Worm (Caenorhabditis elegans) whole organism, L4 larva: ENCODE results near the gene K01A12.4.

Experiments
- F49E8.2 ChIP-seq: sonication (generic microtip); optimal IDR thresholded peaks from 2 replicates; lab custom pipeline; 2016; ENCODE audit warnings: missing compliant biosample characterization, mild to moderate bottlenecking, missing genetic modification characterization, borderline replicate concordance
- T20F7.1 ChIP-seq: fragments of 200-800 bp; sonication (Bioruptor generic); optimal IDR thresholded peaks from 2 replicates; lab custom pipeline; 2018; ENCODE audit warnings: mild to moderate bottlenecking, missing genetic modification characterization, missing compliant biosample characterization
- Y5F2A.4 ChIP-seq: fragments of 200-800 bp; sonication (Bioruptor generic); optimal IDR thresholded peaks from 2 replicates; lab custom pipeline; 2018; ENCODE audit warnings: mild to moderate bottlenecking, missing genetic modification characterization, missing compliant biosample characterization
- ZK546.5 ChIP-seq, 2 experiments: sonication (generic microtip); optimal IDR thresholded peaks; 2 replicates each; lab custom pipeline; 2017; ENCODE audit warnings: missing biosample characterization in 2 of 2, missing genetic modification characterization in 2 of 2
- aha-1 ChIP-seq: fragments of 150-350 bp; peaks from one replicate; lab custom pipeline; 2014; ENCODE audit warnings: missing biosample characterization, missing genetic modification characterization
- ama-1 ChIP-seq: fragments of 150-350 bp; optimal IDR thresholded peaks from 2 replicates; lab custom pipeline; 2014; ENCODE audit warnings: inconsistent platforms, mixed read lengths
- attf-4 ChIP-seq: sonication (generic microtip); optimal IDR thresholded peaks from 3 replicates; lab custom pipeline; 2017; ENCODE audit warnings: missing biosample characterization, missing genetic modification characterization
- ceh-32 ChIP-seq: sonication (generic microtip); optimal IDR thresholded peaks from 2 replicates; lab custom pipeline; 2016; ENCODE audit warnings: mild to moderate bottlenecking, missing genetic modification characterization, missing compliant biosample characterization; ENCODE audit not compliant: poor library complexity
- ceh-82 ChIP-seq: sonication (generic microtip); optimal IDR thresholded peaks from 2 replicates; lab custom pipeline; 2017; ENCODE audit warnings: missing biosample characterization, missing genetic modification characterization
- cey-2 ChIP-seq: sonication (generic microtip); optimal IDR thresholded peaks from 3 replicates; lab custom pipeline; 2017; ENCODE audit warnings: missing genetic modification characterization, mild to moderate bottlenecking, missing compliant biosample characterization, antibody characterized with exemption, borderline replicate concordance; ENCODE audit not compliant: insufficient read depth
- daf-19 ChIP-seq: fragments of 200-800 bp; sonication (Bioruptor generic); conservative IDR thresholded peaks from 2 replicates; pipeline ENCODE4 v1.3.6; 2022; ENCODE audit warnings: missing genetic modification characterization, missing compliant biosample characterization
- dmd-9 ChIP-seq: fragments of 200-800 bp; sonication (Bioruptor generic); IDR thresholded peaks from 2 replicates; pipeline ENCODE4 v1.3.6; 2022; ENCODE audit warnings: missing genetic modification reagents, missing genetic modification characterization, missing compliant biosample characterization
- dpl-1 ChIP-seq: fragments of 150-350 bp; optimal IDR thresholded peaks from 2 replicates; lab custom pipeline; 2014; ENCODE audit warnings: missing biosample characterization, missing genetic modification reagents, missing genetic modification characterization
- egl-43 ChIP-seq: fragments of 200-800 bp; sonication (Bioruptor generic); IDR thresholded peaks from 2 replicates; pipeline ENCODE4 v1.3.6; 2022; ENCODE audit warnings: missing genetic modification reagents, missing genetic modification characterization, missing compliant biosample characterization
- fkh-10 ChIP-seq: fragments of 150-350 bp; optimal IDR thresholded peaks from 2 replicates; lab custom pipeline; 2014; ENCODE audit warnings: missing biosample characterization, missing genetic modification reagents, missing genetic modification characterization
- hif-1 ChIP-seq, 2 experiments: sonication (generic microtip); optimal IDR thresholded peaks; 2 replicates each; lab custom pipeline; 2016 to 2017; ENCODE audit warnings: missing compliant biosample characterization in 2 of 2, missing genetic modification characterization in 2 of 2, missing genetic modification reagents in 2 of 2, missing genotype in 2 of 2, mild to moderate bottlenecking in 1 of 2
- hlh-11 ChIP-seq: fragments of 200-800 bp; sonication (Bioruptor generic); optimal IDR thresholded peaks from 2 replicates; lab custom pipeline; 2018; ENCODE audit warnings: mild to moderate bottlenecking, missing genetic modification characterization, missing compliant biosample characterization
- hlh-30 ChIP-seq: sonication (generic microtip); optimal IDR thresholded peaks from 2 replicates; lab custom pipeline; 2017; ENCODE audit warnings: antibody characterized with exemption, mild to moderate bottlenecking, missing genetic modification characterization, missing compliant biosample characterization; ENCODE audit not compliant: insufficient read depth
- mdt-29 ChIP-seq: fragments of 200-800 bp; sonication (Bioruptor generic); IDR thresholded peaks from 2 replicates; pipeline ENCODE4 v1.3.6; 2022; ENCODE audit warnings: missing genetic modification reagents, missing genetic modification characterization, missing compliant biosample characterization
- mxl-2 ChIP-seq: fragments of 200-800 bp; sonication (Bioruptor generic); conservative IDR thresholded peaks from 2 replicates; pipeline ENCODE4 v1.3.6; 2022; ENCODE audit warnings: missing genetic modification reagents, missing genetic modification characterization, missing compliant biosample characterization
- nhr-76 ChIP-seq: fragments of 150-350 bp; optimal IDR thresholded peaks from 2 replicates; lab custom pipeline; 2014; ENCODE audit warnings: missing biosample characterization, missing genetic modification characterization
- rbr-2 ChIP-seq: sonication (generic microtip); optimal IDR thresholded peaks from 2 replicates; lab custom pipeline; 2016; ENCODE audit warnings: missing genotype, missing genetic modification characterization, missing compliant biosample characterization
- skn-1 ChIP-seq: fragments of 150-350 bp; optimal IDR thresholded peaks from 2 replicates; lab custom pipeline; 2014; ENCODE audit warnings: missing biosample characterization, missing genetic modification characterization
- snpc-1.2 ChIP-seq: fragments of 200-800 bp; sonication (Bioruptor generic); IDR thresholded peaks from 2 replicates; pipeline ENCODE4 v1.3.6; 2022; ENCODE audit warnings: missing genetic modification reagents, missing genetic modification characterization, missing compliant biosample characterization
- snpc-4 ChIP-seq: fragments of 150-350 bp; optimal IDR thresholded peaks from 2 replicates; lab custom pipeline; 2014; ENCODE audit warnings: missing biosample characterization, missing genetic modification characterization
- spr-1 ChIP-seq: sonication (generic microtip); optimal IDR thresholded peaks from 2 replicates; lab custom pipeline; 2016; ENCODE audit warnings: mild to moderate bottlenecking, missing genetic modification characterization, missing compliant biosample characterization
- tag-97 ChIP-seq: fragments of 200-800 bp; sonication (Bioruptor generic); IDR thresholded peaks from 2 replicates; pipeline ENCODE4 v1.3.6; 2022; ENCODE audit warnings: missing genetic modification characterization, missing compliant biosample characterization
- unc-39 ChIP-seq: sonication (generic microtip); optimal IDR thresholded peaks from 2 replicates; lab custom pipeline; 2017; ENCODE audit warnings: missing biosample characterization, missing genetic modification characterization
- unc-62 ChIP-seq, 3 experiments: fragments of 150-350 bp in 1 of 3; sonication (generic microtip); optimal IDR thresholded peaks in 2 of 3; peaks in 1 of 3; 1 replicate in 1 of 3; 2 replicates in 2 of 3; lab custom pipeline; 2014 to 2017; ENCODE audit warnings: missing biosample characterization in 3 of 3, missing genetic modification characterization in 3 of 3, missing genetic modification reagents in 3 of 3, missing genotype in 1 of 3
- zip-2 ChIP-seq: fragments of 150-350 bp; optimal IDR thresholded peaks from 2 replicates; lab custom pipeline; 2014; ENCODE audit warnings: missing biosample characterization, missing genetic modification characterization

K01A12.4 gene

ce11 chrX:8584825-8585384 lies 25.8 kb upstream of the K01A12.4 start:
- TF ChIP-seq rbr-2 (tag; lab: Kevin White, UChicago) (no peak), unc-62 (GFP tag; optimal IDR thresholded peaks at IDR 0.05 in 1 of 2; lab: Kevin White, UChicago) (no peak), unc-62 (tag; optimal IDR thresholded peaks at IDR 0.05; lab: Kevin White, UChicago) (no peak), hif-1 (tag; optimal IDR thresholded peaks at IDR 0.05; lab: Kevin White, UChicago) (no peak), daf-19 (GFP tag; lab: Robert Waterston, UW) (no peak), F49E8.2 (no peak)

ce11 chrX:8585837-8586236 lies 24.9 kb upstream of the K01A12.4 start, which contains the start of gene F18E9.3:
Gene F18E9.3, plus strand, starts transcription at chrX:8586147.
- TF ChIP-seq tag-97 (GFP tag; lab: Robert Waterston, UW) (no peak), hlh-30 (tag; lab: Kevin White, UChicago) (peak; percentile 15), snpc-4 (tag; lab: Kevin White, UChicago) (no peak), egl-43 (GFP tag; lab: Robert Waterston, UW) (no peak), mxl-2 (GFP tag; lab: Robert Waterston, UW) (no peak), aha-1 (tag; lab: Kevin White, UChicago) (peak; percentile 96)

- no peak for TF ChIP-seq T20F7.1 (GFP tag; lab: Kevin White, UChicago)
Observed at ce11 chrX:8592881-8593280, 17.8 kb upstream of the K01A12.4 start, which contains the start of gene nlp-7. Gene nlp-7, plus strand, starts transcription at chrX:8593181.

ce11 chrX:8597647-8598046 lies 13.1 kb upstream of the K01A12.4 start, which contains the start of gene F18E9.7:
Gene F18E9.7, minus strand, starts transcription at chrX:8597747.
- TF ChIP-seq ama-1, result no peak
- TF ChIP-seq fkh-10 (GFP tag; lab: Kevin White, UChicago), result no peak
- TF ChIP-seq, all 104 proteins: peak for 0

ce11 chrX:8598491-8598890 lies 12.2 kb upstream of the K01A12.4 start:
- no peak for TF ChIP-seq snpc-1.2 (GFP tag; lab: Robert Waterston, UW)
- peak; percentile 93 for TF ChIP-seq aha-1 (tag; lab: Kevin White, UChicago)
- no peak for TF ChIP-seq hif-1 (tag; optimal IDR thresholded peaks at IDR 0.05; lab: Kevin White, UChicago)
- no peak for TF ChIP-seq spr-1 (tag; lab: Kevin White, UChicago)
- TF ChIP-seq, all 104 proteins: peak for 1

ce11 chrX:8599725-8600124 lies 11.0 kb upstream of the K01A12.4 start:
- TF ChIP-seq hif-1 (tag; optimal IDR thresholded peaks at IDR 0.05; lab: Kevin White, UChicago) (no peak), skn-1 (tag; lab: Kevin White, UChicago) (no peak), attf-4 (tag; lab: Kevin White, UChicago) (no peak), hlh-11 (tag; lab: Kevin White, UChicago) (no peak), cey-2 (tag; lab: Kevin White, UChicago) (no peak), unc-39 (tag; lab: Kevin White, UChicago) (no peak), nhr-76 (tag; lab: Kevin White, UChicago) (no peak), zip-2 (tag; lab: Kevin White, UChicago) (no peak), Y5F2A.4 (GFP tag; lab: Kevin White, UChicago) (no peak), ZK546.5 (tag; optimal IDR thresholded peaks at IDR 0.05; lab: Kevin White, UChicago) (no peak), ceh-82 (no peak), dmd-9 (no peak), dpl-1 (GFP tag; lab: Kevin White, UChicago) (no peak)
- TF ChIP-seq, all 104 proteins: peak for 0

ce11 chrX:8601235-8601634 lies 9.5 kb upstream of the K01A12.4 start, which contains the start of gene F18E9.1:
Gene F18E9.1, plus strand, starts transcription at chrX:8601535.
- no peak for TF ChIP-seq cey-2 (tag; lab: Kevin White, UChicago)
- TF ChIP-seq snpc-4 (tag; lab: Kevin White, UChicago), result no peak
- no peak for TF ChIP-seq mdt-29 (GFP tag; lab: Robert Waterston, UW)
- TF ChIP-seq ceh-32 (tag; lab: Kevin White, UChicago), result no peak
